Fruit fly (Drosophila melanogaster): Measurements from ENCODE around the gene CG5746.

Gene CG5746

DNA sequence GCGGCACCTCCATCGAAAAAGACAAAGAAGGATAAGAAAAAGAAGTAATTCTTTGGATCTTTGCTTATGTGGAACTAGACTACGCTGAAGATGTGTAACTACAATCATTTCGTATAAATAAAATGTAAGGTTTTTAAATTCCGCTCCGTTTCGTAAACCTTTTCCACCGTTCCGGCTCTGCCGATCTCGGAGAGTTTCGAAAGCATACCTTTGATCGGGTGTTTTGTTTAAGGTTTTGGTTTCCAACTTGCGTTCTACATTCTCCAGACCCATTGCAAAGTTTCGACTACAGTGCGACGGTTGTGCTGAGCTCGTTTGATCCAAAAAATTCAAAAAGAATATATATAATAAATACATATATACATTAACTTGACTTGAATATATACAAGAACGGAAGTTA, 12.0 kb downstream of the CG5746 start, which contains the start of gene CG6432:
Gene CG6432, plus strand, starts transcription at position 301 of the 400 bp plus-strand sequence.
- TF ChIP-seq CG4617 (GFP tag; optimal IDR thresholded peaks at IDR 0.05; ENCODE audit: borderline replicate concordance): no peak
- no peak for TF ChIP-seq sens (GFP tag)
- TF ChIP-seq ro (GFP tag; IDR thresholded peaks at IDR 0.05): no peak

DNA sequence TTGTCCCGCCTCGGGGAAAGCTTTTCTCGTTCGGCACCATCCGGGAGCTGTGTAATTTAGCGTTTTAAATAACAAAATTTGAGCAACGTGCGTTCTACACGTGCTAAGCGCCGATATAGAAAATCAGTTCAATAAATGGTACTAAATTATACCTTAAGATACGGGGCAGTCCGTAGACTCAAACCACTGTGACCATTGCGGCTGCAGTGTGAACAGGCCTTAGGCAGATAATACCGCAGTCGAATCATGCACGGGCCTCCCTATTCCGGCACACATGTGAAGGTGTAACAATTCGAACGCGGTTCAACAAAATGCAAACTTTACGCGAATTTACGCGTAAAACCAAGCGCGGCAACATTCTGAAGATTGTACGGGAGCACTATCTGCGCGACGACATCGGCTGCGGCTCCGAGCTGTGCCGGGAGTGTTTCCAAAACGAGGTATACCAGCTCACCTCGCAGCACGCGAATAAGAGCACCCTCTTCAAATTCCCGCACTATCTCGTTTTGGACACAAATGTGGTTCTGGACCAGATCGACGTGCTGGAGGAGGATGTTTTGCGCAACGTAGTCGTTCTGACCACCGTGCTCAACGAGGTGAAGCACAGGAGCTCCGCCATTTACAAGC, 15.3 kb downstream of the CG5746 start, which contains the start of the genes Rrp5 and Dis3:
Gene Rrp5, minus strand, starts transcription at position 135 of the 627 bp plus-strand sequence.
Gene Dis3, plus strand, starts transcription at position 252 of the 627 bp plus-strand sequence.
- TF ChIP-seq repo (GFP tag; optimal IDR thresholded peaks at IDR 0.05) (no peak), CG17359 (tag; optimal IDR thresholded peaks at IDR 0.05) (no peak), Hmx (GFP tag; optimal IDR thresholded peaks at IDR 0.05) (no peak), CG14050 (GFP tag; IDR thresholded peaks at IDR 0.05) (no peak), dpn (GFP tag; optimal IDR thresholded peaks at IDR 0.05) (no peak), Kr (GFP tag; optimal IDR thresholded peaks at IDR 0.05) (no peak), Nf-YA (GFP tag; IDR thresholded peaks at IDR 0.05) (no peak), CG32772 (GFP tag; IDR thresholded peaks at IDR 0.05) (no peak), ro (GFP tag; IDR thresholded peaks at IDR 0.05) (no peak), emc (GFP tag; optimal IDR thresholded peaks at IDR 0.05) (peak; percentile 18), CG10147 (GFP tag; optimal IDR thresholded peaks at IDR 0.05) (no peak), CG4404 (GFP tag; IDR thresholded peaks at IDR 0.05) (no peak), vvl (GFP tag; IDR thresholded peaks at IDR 0.05) (peak; percentile 78), mld (GFP tag; IDR thresholded peaks at IDR 0.05; ENCODE audit: partially characterized antibody) (no peak), Fer2 (tag; optimal IDR thresholded peaks at IDR 0.05) (no peak), CG7372 (GFP tag; IDR thresholded peaks at IDR 0.05) (0 out of 2 replicates have a peak, but pooled peaks have one; percentile 31), unc-4 (GFP tag; IDR thresholded peaks at IDR 0.05; ENCODE audit: partially characterized antibody) (peak; percentile 39; the same call in 1 of the 2 replicates), hbn (GFP tag; IDR thresholded peaks at IDR 0.05; ENCODE audit: partially characterized antibody) (no peak), cg (GFP tag; optimal IDR thresholded peaks at IDR 0.05) (no peak), crol (GFP tag; IDR thresholded peaks at IDR 0.05) (no peak), CG2889 (GFP tag; IDR thresholded peaks at IDR 0.05) (no peak), CG7745 (tag; optimal IDR thresholded peaks at IDR 0.05) (no peak), prd (optimal IDR thresholded peaks at IDR 0.05) (no peak), prd (GFP tag; IDR thresholded peaks at IDR 0.05) (peak; percentile 49; the same call in 1 of the 3 replicates), mirr (GFP tag; optimal IDR thresholded peaks at IDR 0.05) (no peak), pan (optimal IDR thresholded peaks at IDR 0.05) (no peak), pan (GFP tag; optimal IDR thresholded peaks at IDR 0.05 in 1 of 2, IDR thresholded peaks at IDR 0.05 in 1 of 2) (peak in 1 of 2 experiments; percentile 18), CG18476 (GFP tag; optimal IDR thresholded peaks at IDR 0.05) (no peak), stc (GFP tag; IDR thresholded peaks at IDR 0.05) (no peak), Rfx (GFP tag; IDR thresholded peaks at IDR 0.05) (peak; percentile 73), CG11456 (GFP tag; IDR thresholded peaks at IDR 0.05) (peak; percentile 74; the same call in 2 of the 3 replicates), CG6254 (GFP tag; optimal IDR thresholded peaks at IDR 0.05) (peak; percentile 98), CG17186 (GFP tag; optimal IDR thresholded peaks at IDR 0.05) (peak; percentile 87), Vsx1 (GFP tag; optimal IDR thresholded peaks at IDR 0.05) (no peak), CG11723 (GFP tag; optimal IDR thresholded peaks at IDR 0.05) (no peak), Neu2 (GFP tag; optimal IDR thresholded peaks at IDR 0.05; ENCODE audit: borderline replicate concordance) (no peak), fd64A (GFP tag; optimal IDR thresholded peaks at IDR 0.05) (no peak), Poxn (GFP tag; IDR thresholded peaks at IDR 0.05) (no peak), Dbx (GFP tag; IDR thresholded peaks at IDR 0.05) (peak; percentile 59; the same call in 1 of the 3 replicates), CG9437 (GFP tag; optimal IDR thresholded peaks at IDR 0.05) (no peak), Rx (GFP tag; IDR thresholded peaks at IDR 0.05) (no peak), Stat92E (GFP tag; optimal IDR thresholded peaks at IDR 0.05) (no peak), Ssrp (tag; optimal IDR thresholded peaks at IDR 0.05) (no peak), Pdp1 (GFP tag; optimal IDR thresholded peaks at IDR 0.05) (peak in 1 of 2 experiments; percentile 22), otp (GFP tag; IDR thresholded peaks at IDR 0.05) (no peak), CG32532 (GFP tag; IDR thresholded peaks at IDR 0.05) (peak; percentile 65)
